Worm (Caenorhabditis elegans) whole organism, L2 larva: ENCODE data around the gene K07E1.1.

ENCODE experiments used
- ama-1 ChIP-seq: fragments of 150-350 bp; optimal IDR thresholded peaks from 2 replicates; lab custom pipeline; 2018; ENCODE audit warnings: inconsistent platforms
- ceh-82 ChIP-seq: fragments of 150-350 bp; optimal IDR thresholded peaks from 2 replicates; lab custom pipeline; 2014; ENCODE audit warnings: missing biosample characterization, missing genetic modification characterization
- elt-3 ChIP-seq: sonication (generic microtip); optimal IDR thresholded peaks from 2 replicates; lab custom pipeline; 2017; ENCODE audit warnings: missing biosample characterization, missing genetic modification characterization
- fos-1 ChIP-seq: fragments of 150-350 bp; optimal IDR thresholded peaks from 2 replicates; lab custom pipeline; 2014; ENCODE audit warnings: missing biosample characterization, missing genetic modification characterization
- nhr-23 ChIP-seq: fragments of 150-350 bp; optimal IDR thresholded peaks from 2 replicates; lab custom pipeline; 2014; ENCODE audit warnings: missing biosample characterization, missing genetic modification reagents, missing genetic modification characterization
- nhr-237 ChIP-seq: fragments of 150-350 bp; optimal IDR thresholded peaks from 2 replicates; lab custom pipeline; 2014; ENCODE audit warnings: missing biosample characterization, missing genetic modification characterization
- snpc-4 ChIP-seq: fragments of 150-350 bp; optimal IDR thresholded peaks from 2 replicates; lab custom pipeline; 2014; ENCODE audit warnings: missing biosample characterization, missing genetic modification characterization
- ztf-4 ChIP-seq: fragments of 150-350 bp; optimal IDR thresholded peaks from 2 replicates; lab custom pipeline; 2014; ENCODE audit warnings: missing biosample characterization, missing genetic modification characterization

ce11 chrII:4506552-4507291, 44.2 kb upstream of the K07E1.1 start:
- no peak for TF ChIP-seq elt-3 (tag; lab: Kevin White, UChicago)
- TF ChIP-seq nhr-237 = no peak
- no peak for TF ChIP-seq nhr-23
- TF ChIP-seq ztf-4 (tag; lab: Kevin White, UChicago) = no peak
- TF ChIP-seq ceh-82 (tag; lab: Kevin White, UChicago) = no peak
- no peak for TF ChIP-seq ama-1 (lab: Kevin White, UChicago)
- TF ChIP-seq fos-1 (tag; lab: Kevin White, UChicago) = peak; percentile 42
- peak; percentile 57 for TF ChIP-seq snpc-4 (tag; lab: Kevin White, UChicago)
